Fruit fly (Drosophila melanogaster) whole organism, wandering third instar larva: ENCODE measurements around the gene Fum3.

Experiments
- CG9705 ChIP-seq: fragments of 200-800 bp; sonication (Bioruptor generic); optimal IDR thresholded peaks from 2 replicates; lab custom pipeline; 2018; ENCODE audit warnings: missing biosample characterization, mild to moderate bottlenecking, missing genetic modification characterization
- Dfd ChIP-seq: fragments of >200 bp; optimal IDR thresholded peaks from 2 replicates; lab custom pipeline; 2017; ENCODE audit warnings: missing biosample characterization, missing genetic modification characterization
- GATAd ChIP-seq: sonication (Bioruptor generic); optimal IDR thresholded peaks from 2 replicates; lab custom pipeline; 2016; ENCODE audit warnings: missing biosample characterization, missing genetic modification characterization
- HLH106 ChIP-seq: fragments of 200-800 bp; optimal IDR thresholded peaks from 3 replicates; lab custom pipeline; 2019; ENCODE audit warnings: missing biosample characterization, mild to moderate bottlenecking, missing genetic modification characterization, moderate library complexity
- Hnf4 ChIP-seq: fragments of 200-800 bp; sonication (Bioruptor generic); optimal IDR thresholded peaks from 2 replicates; lab custom pipeline; 2016; ENCODE audit warnings: missing biosample characterization, mild to moderate bottlenecking, missing genetic modification characterization
- Hr78 ChIP-seq: fragments of >200 bp; optimal IDR thresholded peaks from 2 replicates; lab custom pipeline; 2017; ENCODE audit warnings: missing biosample characterization, missing genetic modification characterization
- Hr83 ChIP-seq: fragments of 200-300 bp; sonication (Bioruptor generic); optimal IDR thresholded peaks from 2 replicates; lab custom pipeline; 2016; ENCODE audit warnings: missing biosample characterization, mild to moderate bottlenecking, missing genetic modification characterization, moderate library complexity; ENCODE audit not compliant: poor library complexity, severe bottlenecking
- Jra ChIP-seq: sonication (Bioruptor generic); optimal IDR thresholded peaks from 2 replicates; lab custom pipeline; 2016; ENCODE audit warnings: missing biosample characterization, missing genetic modification characterization
- Myc ChIP-seq: fragments of >200 bp; optimal IDR thresholded peaks from 2 replicates; lab custom pipeline; 2017
- N ChIP-seq: fragments of >200 bp; optimal IDR thresholded peaks from 2 replicates; lab custom pipeline; 2018; ENCODE audit warnings: missing biosample characterization, missing external identifiers, missing genetic modification characterization
- OdsH ChIP-seq: fragments of 200-800 bp; sonication (Bioruptor generic); optimal IDR thresholded peaks from 2 replicates; lab custom pipeline; 2016; ENCODE audit warnings: missing biosample characterization, mild to moderate bottlenecking, missing genetic modification characterization
- Rel ChIP-seq, 2 experiments: fragments of 200-800 bp; sonication (Bioruptor generic) in 1 of 2; optimal IDR thresholded peaks; 2 replicates in 1 of 2; 3 replicates in 1 of 2; lab custom pipeline; 2016 to 2019; ENCODE audit warnings: mild to moderate bottlenecking in 2 of 2, missing biosample characterization in 2 of 2, missing genetic modification characterization in 2 of 2, moderate library complexity in 1 of 2
- Sp1 ChIP-seq: fragments of 200-800 bp; sonication (Bioruptor generic); optimal IDR thresholded peaks from 3 replicates; lab custom pipeline; 2019; ENCODE audit warnings: missing biosample characterization, mild to moderate bottlenecking, missing genetic modification characterization, moderate library complexity
- Vsx2 ChIP-seq: fragments of 200-300, 225-300 bp; sonication (Bioruptor generic); optimal IDR thresholded peaks from 2 replicates; lab custom pipeline; 2018; ENCODE audit warnings: missing biosample characterization, missing genetic modification characterization; ENCODE audit not compliant: partially characterized antibody
- br ChIP-seq: fragments of 200-800 bp; sonication (Bioruptor generic); optimal IDR thresholded peaks from 2 replicates; lab custom pipeline; 2016; ENCODE audit warnings: missing biosample characterization, missing genetic modification characterization
- brk ChIP-seq: fragments of 200-800 bp; sonication (Bioruptor generic); optimal IDR thresholded peaks from 2 replicates; lab custom pipeline; 2016; ENCODE audit warnings: missing biosample characterization, mild to moderate bottlenecking, missing genetic modification characterization
- dl ChIP-seq, 2 experiments: fragments of 175-275, 200-275 bp in 1 of 2; fragments of 200-275 bp in 1 of 2; sonication (Bioruptor generic); optimal IDR thresholded peaks; lab custom pipeline; 2018; ENCODE audit warnings: mild to moderate bottlenecking in 2 of 2, missing biosample characterization in 2 of 2, missing genetic modification characterization in 2 of 2, moderate library complexity in 2 of 2; ENCODE audit not compliant: partially characterized antibody in 2 of 2, insufficient read depth in 1 of 2
- dmrt93B ChIP-seq: fragments of 200-800 bp; sonication (Bioruptor generic); optimal IDR thresholded peaks from 2 replicates; lab custom pipeline; 2018; ENCODE audit warnings: missing biosample characterization, mild to moderate bottlenecking, missing genetic modification characterization
- dsf ChIP-seq: sonication (Bioruptor generic); optimal IDR thresholded peaks from 2 replicates; lab custom pipeline; 2016; ENCODE audit warnings: missing biosample characterization, missing genetic modification characterization, borderline replicate concordance
- foxo ChIP-seq, 2 experiments: fragments of 200-800 bp; sonication (Bioruptor generic); optimal IDR thresholded peaks; 2 replicates in 1 of 2; 3 replicates in 1 of 2; lab custom pipeline; 2016 to 2017; ENCODE audit warnings: missing biosample characterization in 2 of 2, missing genetic modification characterization in 2 of 2
- fru ChIP-seq: fragments of 200-800 bp; sonication (Bioruptor generic); optimal IDR thresholded peaks from 3 replicates; lab custom pipeline; 2016; ENCODE audit warnings: missing biosample characterization, mild to moderate bottlenecking, missing genetic modification characterization
- lola ChIP-seq: fragments of >200 bp; optimal IDR thresholded peaks from 2 replicates; lab custom pipeline; 2017; ENCODE audit warnings: missing biosample characterization, missing genetic modification characterization
- pan ChIP-seq: fragments of >200 bp; optimal IDR thresholded peaks from 2 replicates; lab custom pipeline; 2017
- psq ChIP-seq: fragments of 200-800 bp; sonication (Bioruptor generic); optimal IDR thresholded peaks from 3 replicates; lab custom pipeline; 2017; ENCODE audit warnings: missing biosample characterization, mild to moderate bottlenecking, missing genetic modification characterization, moderate library complexity
- sage ChIP-seq: fragments of 200-800 bp; sonication (Bioruptor generic); optimal IDR thresholded peaks from 2 replicates; lab custom pipeline; 2016; ENCODE audit warnings: missing biosample characterization, mild to moderate bottlenecking, missing genetic modification characterization
- tai ChIP-seq: sonication (Bioruptor generic); optimal IDR thresholded peaks from 2 replicates; lab custom pipeline; 2016; ENCODE audit warnings: missing biosample characterization, missing genetic modification characterization
- usp ChIP-seq: fragments of >200 bp; optimal IDR thresholded peaks from 2 replicates; lab custom pipeline; 2017; ENCODE audit warnings: missing biosample characterization, missing genetic modification characterization

Fum3 gene

dm6 chr3L:11444861-11445260, 20.8 kb downstream of the Fum3 start, which contains the start of gene CG7557:
CG7557 (plus strand) TSS chr3L:11445161.
- TF ChIP-seq brk (no peak), Dfd (no peak)

dm6 chr3L:11444169-11444568, 21.5 kb downstream of the Fum3 start:
- TF ChIP-seq lola (GFP tag; lab: Kevin White, UChicago): no peak
- no peak for TF ChIP-seq Jra (GFP tag; lab: Kevin White, UChicago)
- TF ChIP-seq Rel (GFP tag; optimal IDR thresholded peaks at IDR 0.05; lab: Kevin White, UChicago): no peak
- TF ChIP-seq Rel (tag; optimal IDR thresholded peaks at IDR 0.05; lab: Kevin White, UChicago): no peak
- no peak for TF ChIP-seq usp
- no peak for TF ChIP-seq br (GFP tag; lab: Kevin White, UChicago)
- TF ChIP-seq GATAd (GFP tag; lab: Kevin White, UChicago): no peak
- no peak for TF ChIP-seq pan
- no peak for TF ChIP-seq CG9705 (GFP tag; lab: Kevin White, UChicago)
- no peak for TF ChIP-seq tai (GFP tag; lab: Kevin White, UChicago)

- TF ChIP-seq Dfd (peak; percentile 42), dmrt93B (GFP tag; lab: Kevin White, UChicago) (no peak), Sp1 (peak; percentile 11), fru (GFP tag; lab: Kevin White, UChicago) (peak; percentile 2), psq (GFP tag; lab: Kevin White, UChicago) (peak; percentile 15), HLH106 (tag; lab: Kevin White, UChicago) (peak; percentile 16), Jra (GFP tag; lab: Kevin White, UChicago) (no peak), foxo (GFP tag; optimal IDR thresholded peaks at IDR 0.05; lab: Kevin White, UChicago) (peak in 1 of 2 experiments; percentile 2)
- TF ChIP-seq, all 38 proteins: peak for 6
Observed at dm6 chr3L:11443474-11444080, 22.1 kb downstream of the Fum3 start.

dm6 chr3L:11441889-11442782, 23.5 kb downstream of the Fum3 start:
- TF ChIP-seq psq (GFP tag; lab: Kevin White, UChicago) (peak; percentile 55), Vsx2 (no peak)
- TF ChIP-seq, all 38 proteins: peak for 1

- TF ChIP-seq Hr83: no peak
- no peak for TF ChIP-seq Hr78
- TF ChIP-seq OdsH (GFP tag; lab: Kevin White, UChicago): no peak
- no peak for TF ChIP-seq Jra (GFP tag; lab: Kevin White, UChicago)
- no peak for TF ChIP-seq Hnf4
- TF ChIP-seq tai (GFP tag; lab: Kevin White, UChicago): no peak
- TF ChIP-seq sage (GFP tag; lab: Kevin White, UChicago): no peak
- no peak for TF ChIP-seq dsf (GFP tag; lab: Kevin White, UChicago)
Observed at dm6 chr3L:11440769-11441168, 24.9 kb downstream of the Fum3 start.

dm6 chr3L:11440258-11440657, 25.4 kb downstream of the Fum3 start:
- TF ChIP-seq usp (no peak), Vsx2 (no peak), Myc (lab: Kevin White, UChicago) (no peak), HLH106 (tag; lab: Kevin White, UChicago) (no peak), foxo (GFP tag; optimal IDR thresholded peaks at IDR 0.05; lab: Kevin White, UChicago) (no peak), OdsH (GFP tag; lab: Kevin White, UChicago) (no peak), N (GFP tag; lab: Kevin White, UChicago) (no peak), pan (no peak), dl (GFP tag; optimal IDR thresholded peaks at IDR 0.05; lab: Kevin White, UChicago; ENCODE audit: insufficient read depth in 1 of 2, partially characterized antibody in 2 of 2) (no peak), br (GFP tag; lab: Kevin White, UChicago) (no peak), GATAd (GFP tag; lab: Kevin White, UChicago) (no peak)
